Fruit fly (Drosophila melanogaster): ENCODE measurements around the gene Cpr67Fa1.
A peak's percentile ranks its signal among the peaks of the same experiment; 100 is the strongest.

dm6 chr3L:10896923-10897322 is 7.1 kb downstream of the Cpr67Fa1 start:
- no peak for TF ChIP-seq fd59A (GFP tag; optimal IDR thresholded peaks at IDR 0.05)
- TF ChIP-seq CG16779 (tag; optimal IDR thresholded peaks at IDR 0.05): no peak
- no peak for TF ChIP-seq salr (GFP tag; optimal IDR thresholded peaks at IDR 0.05)
- peak; percentile 81 for TF ChIP-seq svp (GFP tag)
- no peak for TF ChIP-seq Hr39 (GFP tag; optimal IDR thresholded peaks at IDR 0.05)
- no peak for TF ChIP-seq OdsH (GFP tag; optimal IDR thresholded peaks at IDR 0.05)

Measured in whole organism, prepupa.